Worm (Caenorhabditis elegans) whole organism, L3 larva: ENCODE measurements around the gene gop-1.

Experiments used
- ZK546.5 ChIP-seq: sonication (generic microtip); optimal IDR thresholded peaks from 2 replicates; lab custom pipeline; 2017; ENCODE audit warnings: missing biosample characterization, missing genetic modification characterization
- ama-1 ChIP-seq: fragments of 150-350 bp; optimal IDR thresholded peaks from 2 replicates; lab custom pipeline; 2018
- ceh-16 ChIP-seq: sonication (generic microtip); optimal IDR thresholded peaks from 2 replicates; lab custom pipeline; 2017; ENCODE audit warnings: missing biosample characterization, missing genetic modification characterization
- ceh-28 ChIP-seq: fragments of 150-350 bp; optimal IDR thresholded peaks from 2 replicates; lab custom pipeline; 2014; ENCODE audit warnings: missing biosample characterization, missing genetic modification reagents, missing genetic modification characterization
- ceh-82 ChIP-seq: fragments of 150-350 bp; optimal IDR thresholded peaks from 2 replicates; lab custom pipeline; 2014; ENCODE audit warnings: missing biosample characterization, missing genetic modification characterization
- ceh-9 ChIP-seq: sonication (generic microtip); optimal IDR thresholded peaks from 2 replicates; lab custom pipeline; 2018; ENCODE audit warnings: missing biosample characterization, missing genetic modification characterization
- egl-27 ChIP-seq: sonication (generic microtip); optimal IDR thresholded peaks from 4 replicates; lab custom pipeline; 2017; ENCODE audit warnings: missing biosample characterization, missing genetic modification reagents, missing genetic modification characterization
- egl-5 ChIP-seq: fragments of 150-350 bp; optimal IDR thresholded peaks from 2 replicates; lab custom pipeline; 2017; ENCODE audit warnings: missing biosample characterization, missing genetic modification reagents, missing genetic modification characterization, inconsistent platforms
- elt-2 ChIP-seq: sonication (generic microtip); optimal IDR thresholded peaks from 2 replicates; lab custom pipeline; 2016; ENCODE audit warnings: missing genetic modification reagents, mild to moderate bottlenecking, missing genetic modification characterization, missing compliant biosample characterization
- fkh-2 ChIP-seq: fragments of 150-350 bp; optimal IDR thresholded peaks from 2 replicates; lab custom pipeline; 2014; ENCODE audit warnings: missing biosample characterization, missing genetic modification reagents, missing genetic modification characterization
- fos-1 ChIP-seq: fragments of 150-350 bp; optimal IDR thresholded peaks from 2 replicates; lab custom pipeline; 2014; ENCODE audit warnings: missing biosample characterization, missing genetic modification characterization
- hmg-11 ChIP-seq: sonication (generic microtip); optimal IDR thresholded peaks from 2 replicates; lab custom pipeline; 2016; ENCODE audit warnings: missing genetic modification characterization, missing compliant biosample characterization
- jun-1 ChIP-seq: fragments of 150-350 bp; optimal IDR thresholded peaks from 2 replicates; lab custom pipeline; 2014; ENCODE audit warnings: missing biosample characterization, missing genetic modification reagents, missing genetic modification characterization
- lin-15B ChIP-seq: fragments of 150-350 bp; optimal IDR thresholded peaks from 2 replicates; lab custom pipeline; 2014; ENCODE audit warnings: missing biosample characterization, missing genetic modification characterization
- lin-39 ChIP-seq: fragments of 150-350 bp; optimal IDR thresholded peaks from 2 replicates; lab custom pipeline; 2018; ENCODE audit warnings: missing biosample characterization, missing genetic modification reagents, missing genetic modification characterization
- lsy-12 ChIP-seq: sonication (generic microtip); optimal IDR thresholded peaks from 2 replicates; lab custom pipeline; 2016; ENCODE audit warnings: mild to moderate bottlenecking, missing genetic modification characterization, missing compliant biosample characterization
- mml-1 ChIP-seq: fragments of 150-350 bp; sonication (generic microtip); optimal IDR thresholded peaks from 3 replicates; lab custom pipeline; 2014; ENCODE audit warnings: missing biosample characterization, missing genetic modification characterization
- nfya-1 ChIP-seq: sonication (generic microtip); optimal IDR thresholded peaks from 2 replicates; lab custom pipeline; 2017; ENCODE audit warnings: missing genetic modification characterization, mild to moderate bottlenecking, missing compliant biosample characterization, antibody characterized with exemption, moderate library complexity; ENCODE audit not compliant: insufficient read depth
- nhr-11 ChIP-seq: fragments of 150-350 bp; optimal IDR thresholded peaks from 2 replicates; lab custom pipeline; 2014; ENCODE audit warnings: missing biosample characterization, missing genetic modification characterization
- nhr-12 ChIP-seq: fragments of 150-350 bp; optimal IDR thresholded peaks from 2 replicates; lab custom pipeline; 2014; ENCODE audit warnings: missing biosample characterization, missing genetic modification characterization
- nhr-23 ChIP-seq: fragments of 150-350 bp; optimal IDR thresholded peaks from 2 replicates; lab custom pipeline; 2014; ENCODE audit warnings: missing biosample characterization, missing genetic modification reagents, missing genetic modification characterization
- nhr-237 ChIP-seq: fragments of 150-350 bp; optimal IDR thresholded peaks from 2 replicates; lab custom pipeline; 2014; ENCODE audit warnings: missing biosample characterization, missing genetic modification characterization
- nhr-25 ChIP-seq: sonication (generic microtip); optimal IDR thresholded peaks from 2 replicates; lab custom pipeline; 2017; ENCODE audit warnings: missing biosample characterization, missing genetic modification characterization
- nhr-28 ChIP-seq: fragments of 150-350 bp; optimal IDR thresholded peaks from 2 replicates; lab custom pipeline; 2014; ENCODE audit warnings: missing biosample characterization, missing genetic modification characterization
- nhr-43 ChIP-seq: sonication (generic microtip); optimal IDR thresholded peaks from 2 replicates; lab custom pipeline; 2016; ENCODE audit warnings: mild to moderate bottlenecking, missing genetic modification characterization, missing compliant biosample characterization; ENCODE audit not compliant: poor library complexity, severe bottlenecking
- nhr-67 ChIP-seq: fragments of 150-350 bp; optimal IDR thresholded peaks from 2 replicates; lab custom pipeline; 2014; ENCODE audit warnings: missing biosample characterization, missing genetic modification characterization
- nhr-76 ChIP-seq: fragments of 150-350 bp; sonication (generic microtip); optimal IDR thresholded peaks from 5 replicates; lab custom pipeline; 2014; ENCODE audit warnings: missing biosample characterization, missing genetic modification characterization
- pha-4 ChIP-seq: fragments of 150-350 bp; optimal IDR thresholded peaks from 2 replicates; lab custom pipeline; 2014; ENCODE audit warnings: missing biosample characterization, missing genetic modification reagents, missing genetic modification characterization
- pqm-1 ChIP-seq: fragments of 150-350 bp; optimal IDR thresholded peaks from 2 replicates; lab custom pipeline; 2017; ENCODE audit warnings: missing biosample characterization, missing genetic modification characterization, inconsistent platforms
- sea-2 ChIP-seq: fragments of 150-350 bp; sonication (generic microtip); optimal IDR thresholded peaks from 4 replicates; lab custom pipeline; 2014; ENCODE audit warnings: missing biosample characterization, missing genetic modification reagents, missing genetic modification characterization
- tbx-2 ChIP-seq: sonication (generic microtip); optimal IDR thresholded peaks from 2 replicates; lab custom pipeline; 2016; ENCODE audit warnings: mild to moderate bottlenecking, missing genetic modification characterization, missing compliant biosample characterization
- unc-39 ChIP-seq: sonication (generic microtip); optimal IDR thresholded peaks from 4 replicates; lab custom pipeline; 2017; ENCODE audit warnings: missing biosample characterization, missing genetic modification characterization
- unc-62 ChIP-seq: fragments of 150-350 bp; sonication (generic microtip); optimal IDR thresholded peaks from 4 replicates; lab custom pipeline; 2014; ENCODE audit warnings: missing biosample characterization, missing genetic modification reagents, missing genetic modification characterization
- zag-1 ChIP-seq: fragments of 150-350 bp; optimal IDR thresholded peaks from 2 replicates; lab custom pipeline; 2014; ENCODE audit warnings: missing biosample characterization, missing genetic modification characterization
- ztf-11 ChIP-seq: fragments of 150-350 bp; optimal IDR thresholded peaks from 2 replicates; lab custom pipeline; 2014; ENCODE audit warnings: missing biosample characterization, missing genetic modification characterization
- ztf-4 ChIP-seq: fragments of 150-350 bp; optimal IDR thresholded peaks from 2 replicates; lab custom pipeline; 2014; ENCODE audit warnings: missing biosample characterization, missing genetic modification characterization

Gene gop-1

DNA sequence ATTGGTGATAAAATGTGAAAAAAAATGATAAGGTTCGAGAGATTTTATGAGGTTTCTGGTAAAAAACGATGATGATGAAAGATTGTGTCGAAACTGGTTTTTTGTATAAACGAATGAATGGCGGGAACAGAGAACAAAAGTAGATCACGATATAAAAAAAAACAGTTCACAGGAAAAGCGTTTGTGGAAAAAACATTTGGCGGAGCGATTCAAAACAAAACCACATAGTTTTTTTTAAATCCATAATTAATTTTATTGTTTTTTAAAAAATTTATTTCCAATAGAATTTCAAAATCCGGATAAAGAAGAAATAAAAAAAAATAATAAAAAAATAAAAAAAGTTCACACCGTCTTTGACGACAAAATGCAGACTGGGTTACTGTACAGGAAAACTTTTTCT, 38.9 kb upstream of the gop-1 start, which contains the start of gene ZC155.4:
ZC155.4 (minus strand) TSS at position 101 of the 400 bp plus-strand sequence.
- TF ChIP-seq nhr-12 (tag; lab: Kevin White, UChicago) (no peak), ztf-11 (no peak), zag-1 (no peak)

DNA sequence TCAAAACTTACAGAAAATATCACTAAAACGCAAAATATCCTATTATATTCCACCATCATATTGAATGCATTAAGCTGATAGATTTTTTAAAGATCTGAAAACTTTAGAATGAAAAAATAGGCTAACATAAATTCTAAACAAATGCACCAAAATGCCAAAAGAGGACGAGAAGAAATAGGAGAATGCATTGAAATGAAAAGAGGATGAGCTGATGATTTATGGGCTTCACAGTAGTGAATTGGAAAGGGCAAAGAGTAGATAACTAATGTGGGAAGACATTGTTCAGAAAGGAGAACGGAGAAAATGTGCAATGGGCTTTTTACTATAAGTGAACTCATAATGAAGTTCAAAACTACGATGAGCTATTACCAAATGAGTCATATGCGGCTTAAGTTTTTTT, 36.7 kb upstream of the gop-1 start, which contains the start of gene cutl-19:
cutl-19 (minus strand) TSS at position 101 of the 400 bp plus-strand sequence.
- TF ChIP-seq egl-5 (no peak), ZK546.5 (tag; lab: Kevin White, UChicago) (no peak), jun-1 (tag; lab: Kevin White, UChicago) (no peak), sea-2 (GFP tag; lab: Kevin White, UChicago) (no peak), unc-62 (GFP tag; lab: Kevin White, UChicago) (no peak), lsy-12 (tag; lab: Kevin White, UChicago) (no peak), ceh-82 (tag; lab: Kevin White, UChicago) (no peak), nhr-25 (tag; lab: Kevin White, UChicago) (no peak), nhr-237 (tag; lab: Kevin White, UChicago) (no peak)

DNA sequence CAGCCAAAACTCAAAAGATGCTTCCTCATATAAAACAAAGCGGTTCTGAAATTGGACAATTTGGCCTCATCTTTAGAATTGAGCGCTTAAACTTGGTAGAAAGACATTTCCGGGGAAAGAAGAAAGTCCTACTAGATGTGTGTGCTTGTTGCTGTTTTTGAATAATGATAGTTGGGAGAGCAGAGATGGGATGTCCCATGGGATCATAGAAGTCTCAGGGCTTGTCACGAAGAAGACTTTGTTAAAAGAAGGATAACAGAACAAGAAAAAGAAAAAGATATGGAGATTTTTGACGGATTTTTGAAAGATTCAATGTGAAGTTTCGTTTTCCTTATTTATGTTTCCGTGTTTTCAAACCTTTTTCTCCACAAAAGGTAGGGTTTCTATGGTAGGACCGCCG, 35.6 kb upstream of the gop-1 start, which contains the start of gene ZC155.2:
ZC155.2 (plus strand) TSS at position 301 of the 400 bp plus-strand sequence.
- TF ChIP-seq lin-39 = peak; percentile 15
- TF ChIP-seq ZK546.5 (tag; lab: Kevin White, UChicago) = no peak

DNA sequence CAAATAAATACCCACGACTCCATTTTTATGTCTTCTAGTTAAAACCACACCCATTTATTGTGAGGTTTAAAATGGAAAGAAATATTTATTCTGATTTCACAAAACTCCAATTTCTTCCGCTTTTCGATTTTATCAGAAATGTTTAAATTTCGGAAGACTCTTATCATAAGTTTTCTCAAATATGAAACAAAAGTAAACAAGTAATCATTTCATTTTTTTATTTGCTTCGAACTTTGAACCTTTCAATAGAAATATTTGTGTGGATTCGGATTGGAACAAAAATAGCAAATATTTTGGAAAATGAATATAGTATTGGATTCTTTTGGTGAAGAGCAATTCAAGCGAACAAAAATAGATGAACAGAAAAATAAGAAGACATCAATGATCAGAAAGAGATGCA, 32.4 kb upstream of the gop-1 start:
- TF ChIP-seq ceh-16 (tag; lab: Kevin White, UChicago) = no peak
- TF ChIP-seq nhr-67 (tag; lab: Kevin White, UChicago) = no peak
- peak; percentile 91 for TF ChIP-seq pha-4 (tag; lab: Kevin White, UChicago)

ce11 chrIII:5222777-5223176, 31.5 kb upstream of the gop-1 start:
- TF ChIP-seq nhr-76 (tag; lab: Kevin White, UChicago) (no peak), pha-4 (tag; lab: Kevin White, UChicago) (peak; percentile 97), ceh-9 (tag; lab: Kevin White, UChicago) (no peak), ztf-11 (no peak)

ce11 chrIII:5224908-5225307, 29.3 kb upstream of the gop-1 start:
- TF ChIP-seq lin-15B (no peak), ztf-11 (no peak), ztf-4 (tag; lab: Kevin White, UChicago) (no peak), unc-39 (tag; lab: Kevin White, UChicago) (no peak), ceh-82 (tag; lab: Kevin White, UChicago) (no peak), tbx-2 (tag; lab: Kevin White, UChicago) (no peak), egl-27 (peak; percentile 3), nhr-67 (tag; lab: Kevin White, UChicago) (no peak), nhr-11 (no peak), nhr-43 (tag; lab: Kevin White, UChicago) (no peak), pqm-1 (tag; lab: Kevin White, UChicago) (peak; percentile 12), hmg-11 (no peak), nfya-1 (tag; lab: Kevin White, UChicago) (peak; percentile 28), fkh-2 (tag; lab: Kevin White, UChicago) (no peak), nhr-76 (tag; lab: Kevin White, UChicago) (no peak), elt-2 (tag; lab: Kevin White, UChicago) (peak; percentile 37), nhr-23 (tag; lab: Kevin White, UChicago) (peak; percentile 44), ceh-9 (tag; lab: Kevin White, UChicago) (no peak), pha-4 (tag; lab: Kevin White, UChicago) (peak; percentile 12), mml-1 (no peak), ceh-28 (tag; lab: Kevin White, UChicago) (no peak), nhr-28 (tag; lab: Kevin White, UChicago) (no peak), fos-1 (tag; lab: Kevin White, UChicago) (peak; percentile 10), jun-1 (tag; lab: Kevin White, UChicago) (peak; percentile 44), ama-1 (lab: Kevin White, UChicago) (peak; percentile 20)
